Fruit fly (Drosophila melanogaster) whole organism, embryonic: ENCODE data around the gene aru.

Source experiments
- Atf-2 ChIP-seq: fragments of 200-800 bp; sonication (Bioruptor generic); optimal IDR thresholded peaks from 2 replicates; lab custom pipeline; 2016; ENCODE audit warnings: missing biosample characterization, missing genetic modification characterization
- CG10321 ChIP-seq: fragments of 200-800 bp; sonication (Bioruptor generic); IDR thresholded peaks from 2 replicates; pipeline ENCODE4 v1.3.6; 2022; ENCODE audit warnings: missing biosample characterization, missing genetic modification characterization
- CG10959 ChIP-seq: fragments of 200-800 bp; sonication (Bioruptor generic); IDR thresholded peaks from 2 replicates; pipeline ENCODE4 v1.3.6; 2022; ENCODE audit warnings: missing biosample characterization, missing genetic modification characterization
- CG12104 ChIP-seq: fragments of 200-800 bp; sonication (Bioruptor generic); optimal IDR thresholded peaks from 3 replicates; lab custom pipeline; 2016; ENCODE audit warnings: missing biosample characterization, missing genetic modification characterization
- CG13123 ChIP-seq: fragments of 200-800 bp; sonication (Bioruptor generic); optimal IDR thresholded peaks from 2 replicates; lab custom pipeline; 2016; ENCODE audit warnings: missing biosample characterization, missing genetic modification characterization
- CG1603 ChIP-seq: fragments of 200-800 bp; sonication (Bioruptor generic); optimal IDR thresholded peaks from 2 replicates; lab custom pipeline; 2019; ENCODE audit warnings: missing biosample characterization, mild to moderate bottlenecking, missing genetic modification characterization, moderate library complexity
- CG17359 ChIP-seq: fragments of 200-800 bp; sonication (Bioruptor generic); optimal IDR thresholded peaks from 3 replicates; lab custom pipeline; 2018; ENCODE audit warnings: missing biosample characterization, mild to moderate bottlenecking, missing genetic modification characterization, moderate library complexity
- CG17612 ChIP-seq: fragments of 200-800 bp; sonication (Bioruptor generic); IDR thresholded peaks from 2 replicates; pipeline ENCODE4 v1.3.6; 2022; ENCODE audit warnings: missing biosample characterization, missing genetic modification characterization
- CG2712 ChIP-seq: fragments of 200-800 bp; optimal IDR thresholded peaks from 3 replicates; lab custom pipeline; 2019; ENCODE audit warnings: missing biosample characterization, mild to moderate bottlenecking, missing genetic modification characterization, moderate library complexity
- CG3163 ChIP-seq: fragments of 200-800 bp; sonication (Bioruptor generic); optimal IDR thresholded peaks from 3 replicates; lab custom pipeline; 2016; ENCODE audit warnings: missing biosample characterization, missing genetic modification characterization
- CG4707 ChIP-seq: fragments of 200-800 bp; sonication (Bioruptor generic); optimal IDR thresholded peaks from 2 replicates; lab custom pipeline; 2018; ENCODE audit warnings: missing biosample characterization, mild to moderate bottlenecking, missing genetic modification characterization, moderate library complexity
- CG4730 ChIP-seq: fragments of 200-800 bp; sonication (Bioruptor generic); IDR thresholded peaks from 2 replicates; pipeline ENCODE4 v1.3.6; 2022; ENCODE audit warnings: missing biosample characterization, missing genetic modification characterization
- CG6654 ChIP-seq: fragments of 200-800 bp; sonication (Bioruptor generic); optimal IDR thresholded peaks from 2 replicates; lab custom pipeline; 2017; ENCODE audit warnings: missing biosample characterization, mild to moderate bottlenecking, missing genetic modification characterization
- CG6689 ChIP-seq: fragments of 200-800 bp; sonication (Bioruptor generic); IDR thresholded peaks from 2 replicates; pipeline ENCODE4 v1.3.6; 2022; ENCODE audit warnings: missing biosample characterization, missing genetic modification characterization
- CG6765 ChIP-seq: fragments of 200-800 bp; sonication (Bioruptor generic); optimal IDR thresholded peaks from 3 replicates; lab custom pipeline; 2017; ENCODE audit warnings: missing biosample characterization, mild to moderate bottlenecking, missing genetic modification characterization
- CoRest ChIP-seq: fragments of 200-800 bp; sonication (Bioruptor generic); optimal IDR thresholded peaks from 3 replicates; lab custom pipeline; 2018; ENCODE audit warnings: missing biosample characterization, mild to moderate bottlenecking, missing genetic modification characterization, moderate library complexity
- Dll ChIP-seq: fragments of 200-800 bp; sonication (Bioruptor generic); IDR thresholded peaks from 4 replicates; pipeline ENCODE4 v1.3.6; 2022; ENCODE audit warnings: missing biosample characterization, missing genetic modification characterization; ENCODE audit not compliant: partially characterized antibody
- Elba2 ChIP-seq: fragments of 200-800 bp; sonication (Bioruptor generic); optimal IDR thresholded peaks from 3 replicates; lab custom pipeline; 2016; ENCODE audit warnings: missing biosample characterization, missing genetic modification characterization
- Hsf ChIP-seq: fragments of 200-800 bp; sonication (Bioruptor generic); optimal IDR thresholded peaks from 3 replicates; lab custom pipeline; 2016; ENCODE audit warnings: missing biosample characterization, missing genetic modification characterization
- Kr ChIP-seq: fragments of 200-800 bp; sonication (Bioruptor generic); optimal IDR thresholded peaks from 2 replicates; lab custom pipeline; 2017; ENCODE audit warnings: missing biosample characterization, mild to moderate bottlenecking, missing genetic modification characterization
- MESR4 ChIP-seq: fragments of 200-800 bp; sonication (Bioruptor generic); optimal IDR thresholded peaks from 2 replicates; lab custom pipeline; 2018; ENCODE audit warnings: missing biosample characterization, mild to moderate bottlenecking, missing genetic modification characterization, moderate library complexity
- Max ChIP-seq: fragments of 200-800 bp; sonication (Bioruptor generic); optimal IDR thresholded peaks from 2 replicates; lab custom pipeline; 2016; ENCODE audit warnings: missing biosample characterization, mild to moderate bottlenecking, missing genetic modification characterization
- Side ChIP-seq: fragments of 200-800 bp; sonication (Bioruptor generic); optimal IDR thresholded peaks from 2 replicates; lab custom pipeline; 2016; ENCODE audit warnings: missing biosample characterization, missing genetic modification characterization
- Sry-β ChIP-seq: fragments of 200-800 bp; sonication (Bioruptor generic); optimal IDR thresholded peaks from 2 replicates; lab custom pipeline; 2018; ENCODE audit warnings: missing biosample characterization, mild to moderate bottlenecking, missing genetic modification characterization, moderate library complexity
- Trl ChIP-seq, 3 experiments: fragments of >200 bp in 2 of 3; fragments of 200-800 bp in 1 of 3; sonication (Bioruptor generic) in 1 of 3; optimal IDR thresholded peaks; 2 replicates in 1 of 3; 3 replicates in 2 of 3; lab custom pipeline; 2016 to 2017; ENCODE audit warnings: missing biosample characterization in 1 of 3, missing genetic modification characterization in 1 of 3
- ac ChIP-seq: fragments of 200-800 bp; sonication (Bioruptor generic); optimal IDR thresholded peaks from 3 replicates; lab custom pipeline; 2017; ENCODE audit warnings: missing biosample characterization, mild to moderate bottlenecking, missing genetic modification characterization
- amos ChIP-seq: fragments of 200-800 bp; sonication (Bioruptor generic); IDR thresholded peaks from 2 replicates; pipeline ENCODE4 v1.3.6; 2022; ENCODE audit warnings: missing biosample characterization, missing genetic modification characterization; ENCODE audit not compliant: partially characterized antibody
- ash1 ChIP-seq: fragments of 200-800 bp; sonication (Bioruptor generic); optimal IDR thresholded peaks from 2 replicates; lab custom pipeline; 2018; ENCODE audit warnings: missing biosample characterization, mild to moderate bottlenecking, missing genetic modification characterization
- cwo ChIP-seq: fragments of 200-800 bp; sonication (Bioruptor generic); optimal IDR thresholded peaks from 3 replicates; lab custom pipeline; 2017; ENCODE audit warnings: missing biosample characterization, missing genetic modification characterization, mild to moderate bottlenecking, moderate library complexity, missing genetic modification reagents
- exex ChIP-seq: fragments of 200-800 bp; sonication (Bioruptor generic); optimal IDR thresholded peaks from 4 replicates; lab custom pipeline; 2018; ENCODE audit warnings: missing biosample characterization, mild to moderate bottlenecking, missing genetic modification characterization, moderate library complexity
- gcm2 ChIP-seq: fragments of 200-800 bp; sonication (Bioruptor generic); optimal IDR thresholded peaks from 2 replicates; lab custom pipeline; 2016; ENCODE audit warnings: missing biosample characterization, missing genetic modification characterization
- gem ChIP-seq: fragments of 200-800 bp; sonication (Bioruptor generic); optimal IDR thresholded peaks from 2 replicates; lab custom pipeline; 2019; ENCODE audit warnings: missing biosample characterization, mild to moderate bottlenecking, missing genetic modification characterization, moderate library complexity
- ham ChIP-seq: fragments of 200-800 bp; sonication (Bioruptor generic); IDR thresholded peaks from 2 replicates; pipeline ENCODE4 v1.3.6; 2022; ENCODE audit warnings: missing biosample characterization, missing genetic modification characterization
- nerfin-1 ChIP-seq: fragments of 200-800 bp; sonication (Bioruptor generic); optimal IDR thresholded peaks from 3 replicates; lab custom pipeline; 2019; ENCODE audit warnings: missing biosample characterization, mild to moderate bottlenecking, missing genetic modification characterization, moderate library complexity
- onecut ChIP-seq: fragments of 200-800 bp; sonication (Bioruptor generic); IDR thresholded peaks from 2 replicates; pipeline ENCODE4 v1.3.6; 2022; ENCODE audit warnings: missing biosample characterization, missing genetic modification characterization
- pfk ChIP-seq: fragments of 200-800 bp; sonication (Bioruptor generic); optimal IDR thresholded peaks from 2 replicates; lab custom pipeline; 2018; ENCODE audit warnings: missing biosample characterization, mild to moderate bottlenecking, missing genetic modification characterization, moderate library complexity
- pnt ChIP-seq: fragments of 200-800 bp; sonication (Bioruptor generic); optimal IDR thresholded peaks from 3 replicates; lab custom pipeline; 2016; ENCODE audit warnings: missing biosample characterization, missing genetic modification characterization
- pzg ChIP-seq: fragments of 200-800 bp; sonication (Bioruptor generic); optimal IDR thresholded peaks from 3 replicates; lab custom pipeline; 2018; ENCODE audit warnings: missing biosample characterization, mild to moderate bottlenecking, missing genetic modification characterization, moderate library complexity
- run ChIP-seq: fragments of 200-800 bp; sonication (Bioruptor generic); optimal IDR thresholded peaks from 3 replicates; lab custom pipeline; 2018; ENCODE audit warnings: missing biosample characterization, mild to moderate bottlenecking, missing genetic modification characterization
- sisA ChIP-seq: fragments of 200-800 bp; sonication (Bioruptor generic); IDR thresholded peaks from 2 replicates; pipeline ENCODE4 v1.3.6; 2022; ENCODE audit warnings: missing biosample characterization, missing genetic modification characterization
- slp2 ChIP-seq: fragments of 200-800 bp; sonication (Bioruptor generic); optimal IDR thresholded peaks from 2 replicates; lab custom pipeline; 2016; ENCODE audit warnings: missing biosample characterization, missing genetic modification characterization
- usp ChIP-seq: fragments of >200 bp; optimal IDR thresholded peaks from 2 replicates; lab custom pipeline; 2017; ENCODE audit warnings: missing biosample characterization, missing genetic modification characterization
- vfl ChIP-seq: fragments of 200-800 bp; sonication (Bioruptor generic); optimal IDR thresholded peaks from 2 replicates; lab custom pipeline; 2016; ENCODE audit warnings: missing biosample characterization, missing genetic modification characterization
- wdn ChIP-seq: fragments of 200-800 bp; sonication (Bioruptor generic); IDR thresholded peaks from 2 replicates; pipeline ENCODE4 v1.3.6; 2022; ENCODE audit warnings: missing biosample characterization, missing genetic modification characterization
- wek ChIP-seq: fragments of 200-800 bp; sonication (Bioruptor generic); optimal IDR thresholded peaks from 3 replicates; lab custom pipeline; 2018; ENCODE audit warnings: missing biosample characterization, mild to moderate bottlenecking, missing genetic modification characterization, moderate library complexity
- yki ChIP-seq: fragments of >200 bp; optimal IDR thresholded peaks from 3 replicates; lab custom pipeline; 2018

The aru gene

dm6 chr2L:846167-846868 lies 21.8 kb downstream of the aru start (continued):
- TF ChIP-seq CG4707 (GFP tag; lab: Kevin White, UChicago) (peak; percentile 58), wdn (GFP tag; lab: Robert Waterston, UW) (no peak)

- TF ChIP-seq MESR4 (GFP tag; lab: Kevin White, UChicago), result peak; percentile 33
- TF ChIP-seq Max, result peak; percentile 62
- peak; percentile 34 for TF ChIP-seq ash1 (GFP tag; lab: Kevin White, UChicago)
- TF ChIP-seq CG2712 (tag; lab: Kevin White, UChicago), result peak; percentile 87
- peak; percentile 76 for TF ChIP-seq onecut
- peak; percentile 83 for TF ChIP-seq cwo
- TF ChIP-seq CG4730 (GFP tag; lab: Robert Waterston, UW), result peak; percentile 85
- peak; percentile 85 for TF ChIP-seq CoRest (tag; lab: Kevin White, UChicago)
- TF ChIP-seq CG17359 (tag; lab: Kevin White, UChicago), result peak; percentile 94
- peak; percentile 64 for TF ChIP-seq CG12104 (GFP tag; lab: Kevin White, UChicago)
- TF ChIP-seq Sry-β (GFP tag; lab: Kevin White, UChicago), result no peak
- peak; percentile 83 for TF ChIP-seq Hsf (GFP tag; lab: Kevin White, UChicago)
- TF ChIP-seq slp2 (GFP tag; lab: Kevin White, UChicago), result peak; percentile 85
- peak; percentile 71 for TF ChIP-seq nerfin-1
- TF ChIP-seq CG10959, result peak; percentile 53; the same call in 1 of the 2 replicates
- TF ChIP-seq amos (GFP tag; lab: Robert Waterston, UW), result no peak
- no peak for TF ChIP-seq pfk (GFP tag; lab: Kevin White, UChicago)
- peak; percentile 54 for TF ChIP-seq vfl (GFP tag; lab: Kevin White, UChicago)
- TF ChIP-seq ham, result peak; percentile 49; the same call in 1 of the 2 replicates
- peak; percentile 71 for TF ChIP-seq CG13123 (GFP tag; lab: Kevin White, UChicago)
- TF ChIP-seq exex, result peak; percentile 64
- TF ChIP-seq Elba2, result no peak
- peak; percentile 89 for TF ChIP-seq sisA (GFP tag; lab: Robert Waterston, UW)
- peak; percentile 86 for TF ChIP-seq CG3163
- TF ChIP-seq CG1603 (tag; lab: Kevin White, UChicago), result peak; percentile 94
- TF ChIP-seq CG10321 (GFP tag; lab: Robert Waterston, UW), result peak; percentile 68
- TF ChIP-seq Side, result peak; percentile 88
- peak; percentile 78 for TF ChIP-seq wek (GFP tag; lab: Kevin White, UChicago)
- no peak for TF ChIP-seq usp
- peak; percentile 83 for TF ChIP-seq CG6765 (GFP tag; lab: Kevin White, UChicago)
- peak; percentile 80 for TF ChIP-seq Atf-2 (GFP tag; lab: Kevin White, UChicago)
- peak; percentile 85 for TF ChIP-seq CG6689 (GFP tag; lab: Robert Waterston, UW)
- peak; percentile 91 for TF ChIP-seq gem (tag; lab: Kevin White, UChicago)
- TF ChIP-seq pnt (GFP tag; lab: Kevin White, UChicago), result peak; percentile 88
- TF ChIP-seq yki (lab: Kevin White, UChicago), result no peak
- TF ChIP-seq Dll (GFP tag; lab: Robert Waterston, UW), result no peak
- no peak for TF ChIP-seq ac (GFP tag; lab: Kevin White, UChicago)
- peak; percentile 6 for TF ChIP-seq pzg
- no peak for TF ChIP-seq Kr (GFP tag; lab: Kevin White, UChicago)
- peak; percentile 54 for TF ChIP-seq run
- peak; percentile 82 for TF ChIP-seq CG17612 (GFP tag; lab: Robert Waterston, UW)
- peak; percentile 58 for TF ChIP-seq CG6654 (GFP tag; lab: Kevin White, UChicago)
- peak; percentile 22 to 50 for TF ChIP-seq Trl (optimal IDR thresholded peaks at IDR 0.05; lab: Kevin White, UChicago)
- peak; percentile 86 for TF ChIP-seq Trl (GFP tag; optimal IDR thresholded peaks at IDR 0.05; lab: Kevin White, UChicago)
- TF ChIP-seq gcm2 (GFP tag; lab: Kevin White, UChicago), result peak; percentile 78
These were observed 22.7 kb downstream of the aru start for dm6 chr2L:845341-846004.
